Fruit fly (Drosophila melanogaster) whole organism, embryonic: ENCODE measurements around the gene CG7156.

Experiments used
- CG11504 ChIP-seq: fragments of 200-800 bp; sonication (Bioruptor generic); optimal IDR thresholded peaks from 3 replicates; lab custom pipeline; 2019; ENCODE audit warnings: missing biosample characterization, mild to moderate bottlenecking, missing genetic modification characterization, moderate library complexity
- CG17359 ChIP-seq: fragments of 200-800 bp; sonication (Bioruptor generic); optimal IDR thresholded peaks from 3 replicates; lab custom pipeline; 2018; ENCODE audit warnings: missing biosample characterization, mild to moderate bottlenecking, missing genetic modification characterization, moderate library complexity
- CG1792 ChIP-seq: fragments of 200-800 bp; sonication (Bioruptor generic); optimal IDR thresholded peaks from 2 replicates; lab custom pipeline; 2016; ENCODE audit warnings: missing biosample characterization, missing genetic modification characterization
- CG7928 ChIP-seq: fragments of 200-800 bp; sonication (Bioruptor generic); optimal IDR thresholded peaks from 2 replicates; lab custom pipeline; 2017; ENCODE audit warnings: missing biosample characterization, mild to moderate bottlenecking, missing genetic modification characterization
- CTCF ChIP-seq: fragments of 200-800 bp; sonication (Bioruptor generic); optimal IDR thresholded peaks from 2 replicates; lab custom pipeline; 2017; ENCODE audit warnings: missing biosample characterization, mild to moderate bottlenecking, missing genetic modification characterization, moderate library complexity
- Mrtf ChIP-seq: fragments of 200-800 bp; sonication (Bioruptor generic); IDR thresholded peaks from 3 replicates; pipeline ENCODE4 v1.3.6; 2022; ENCODE audit warnings: missing biosample characterization, missing genetic modification characterization
- exex ChIP-seq: fragments of 200-800 bp; sonication (Bioruptor generic); optimal IDR thresholded peaks from 4 replicates; lab custom pipeline; 2018; ENCODE audit warnings: missing biosample characterization, mild to moderate bottlenecking, missing genetic modification characterization, moderate library complexity
- sima ChIP-seq: fragments of 200-800 bp; sonication (Bioruptor generic); optimal IDR thresholded peaks from 2 replicates; lab custom pipeline; 2016; ENCODE audit warnings: missing biosample characterization, missing genetic modification characterization
- twi ChIP-seq: fragments of 200-800 bp; optimal IDR thresholded peaks from 2 replicates; lab custom pipeline; 2019; ENCODE audit warnings: missing biosample characterization, mild to moderate bottlenecking, missing genetic modification characterization, moderate library complexity
- wdn ChIP-seq: fragments of 200-800 bp; sonication (Bioruptor generic); IDR thresholded peaks from 2 replicates; pipeline ENCODE4 v1.3.6; 2022; ENCODE audit warnings: missing biosample characterization, missing genetic modification characterization

dm6 chr3R:18227385-18227784 lies 14.6 kb downstream of the CG7156 start:
- TF ChIP-seq sima = no peak
- TF ChIP-seq CG1792 = no peak
- TF ChIP-seq CTCF (GFP tag; lab: Kevin White, UChicago) = no peak
- no peak for TF ChIP-seq twi (tag; lab: Kevin White, UChicago)
- no peak for TF ChIP-seq CG7928 (GFP tag; lab: Kevin White, UChicago)
- no peak for TF ChIP-seq Mrtf (GFP tag; lab: Robert Waterston, UW)
- peak; percentile 80 for TF ChIP-seq exex (tag; lab: Kevin White, UChicago)
- TF ChIP-seq wdn (GFP tag; lab: Robert Waterston, UW) = no peak
- no peak for TF ChIP-seq CG11504 (tag; lab: Kevin White, UChicago)
- TF ChIP-seq CG17359 (tag; lab: Kevin White, UChicago) = no peak
